Fruit fly (Drosophila melanogaster) whole organism, prepupa: ENCODE measurements around the gene btn.

Experiments
- CG10631 ChIP-seq: fragments of 200-800 bp; sonication (Bioruptor generic); optimal IDR thresholded peaks from 2 replicates; lab custom pipeline; 2016; ENCODE audit warnings: missing biosample characterization, missing genetic modification characterization
- CG6854 ChIP-seq: fragments of 200-800 bp; sonication (Bioruptor generic); optimal IDR thresholded peaks from 2 replicates; lab custom pipeline; 2017; ENCODE audit warnings: missing biosample characterization, mild to moderate bottlenecking, missing genetic modification characterization
- CG8319 ChIP-seq: fragments of 200-800 bp; sonication (Bioruptor generic); optimal IDR thresholded peaks from 3 replicates; lab custom pipeline; 2016; ENCODE audit warnings: missing biosample characterization, missing genetic modification characterization
- Ets96B ChIP-seq: fragments of 200-800 bp; optimal IDR thresholded peaks from 2 replicates; lab custom pipeline; 2019; ENCODE audit warnings: missing biosample characterization, mild to moderate bottlenecking, missing genetic modification characterization, moderate library complexity
- Lpt ChIP-seq: fragments of 200-800 bp; sonication (Bioruptor generic); optimal IDR thresholded peaks from 3 replicates; lab custom pipeline; 2016; ENCODE audit warnings: missing biosample characterization, missing genetic modification characterization
- Met ChIP-seq: fragments of 200-800 bp; sonication (Bioruptor generic); optimal IDR thresholded peaks from 3 replicates; lab custom pipeline; 2016; ENCODE audit warnings: missing biosample characterization, missing genetic modification characterization
- Smox ChIP-seq: fragments of 200-800 bp; sonication (Bioruptor generic); optimal IDR thresholded peaks from 3 replicates; lab custom pipeline; 2016; ENCODE audit warnings: missing biosample characterization, missing genetic modification characterization

DNA sequence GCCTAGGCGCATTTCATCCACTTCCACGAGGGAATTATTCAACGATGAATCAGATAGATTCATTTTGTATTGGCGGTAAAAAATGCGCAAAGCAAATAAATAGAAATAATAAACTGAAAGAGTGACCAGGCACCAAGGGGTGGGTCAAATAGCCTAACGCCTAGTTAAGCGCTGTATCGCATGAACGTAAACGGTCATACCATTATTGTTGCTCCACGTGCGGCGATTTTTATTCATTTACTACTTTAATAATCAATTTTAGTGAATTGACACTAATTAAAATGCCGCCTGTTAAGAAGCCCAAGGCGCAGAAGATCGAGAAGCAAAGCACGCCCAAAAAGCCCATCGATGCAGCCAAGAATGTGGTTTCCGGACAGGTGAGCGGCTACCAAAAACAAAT is 1.8 kb downstream of the btn start, which contains the start of the genes CG33107 and CG6937:
- TF ChIP-seq Ets96B (no peak), CG6854 (GFP tag; lab: Kevin White, UChicago) (no peak), CG10631 (GFP tag; lab: Kevin White, UChicago) (no peak), Lpt (GFP tag; lab: Kevin White, UChicago) (no peak), CG8319 (GFP tag; lab: Kevin White, UChicago) (no peak), Met (GFP tag; lab: Kevin White, UChicago) (no peak), Smox (GFP tag; lab: Kevin White, UChicago) (no peak)
